Fruit fly (Drosophila melanogaster): Measurements from ENCODE around the gene sip2.

Gene sip2

DNA sequence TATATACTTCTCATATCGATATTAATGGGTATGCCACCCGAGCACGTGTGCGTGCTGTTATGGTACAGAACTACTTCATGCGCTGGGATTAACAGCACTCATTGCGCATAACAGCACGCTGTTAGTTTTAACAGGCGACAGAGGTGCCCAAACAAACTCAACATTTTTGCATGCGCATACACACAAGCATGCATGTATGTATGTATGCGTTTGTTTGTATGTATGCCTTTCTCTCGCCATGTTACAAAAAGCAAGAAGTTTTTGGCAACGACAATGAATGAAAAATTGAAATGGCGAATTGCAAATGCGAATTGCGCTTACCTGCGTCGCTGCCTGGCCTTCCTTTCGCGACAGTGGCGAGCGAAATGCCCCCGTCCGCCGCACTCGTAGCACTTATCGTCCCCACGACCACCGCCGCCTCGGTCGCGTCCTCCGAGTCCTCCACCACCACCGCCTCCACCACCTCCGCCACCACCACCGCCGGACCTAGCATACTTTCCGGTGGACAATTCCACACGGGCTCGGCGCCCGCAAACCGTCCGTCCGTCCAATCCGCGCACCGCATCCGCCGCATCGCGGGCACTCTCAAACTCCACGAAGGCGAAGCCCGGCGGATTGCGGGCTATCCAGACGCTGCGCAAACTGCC is 44.5 kb downstream of the sip2 start (continued):
- no peak for TF ChIP-seq HHEX (GFP tag; optimal IDR thresholded peaks at IDR 0.05)
- no peak for TF ChIP-seq CG12104 (GFP tag; optimal IDR thresholded peaks at IDR 0.05)
- TF ChIP-seq CG6765 (GFP tag; optimal IDR thresholded peaks at IDR 0.05) = no peak
- no peak for TF ChIP-seq CG6254 (GFP tag; optimal IDR thresholded peaks at IDR 0.05)
- TF ChIP-seq CG2202 (tag; optimal IDR thresholded peaks at IDR 0.05) = no peak
- no peak for TF ChIP-seq Sry-δ (GFP tag; optimal IDR thresholded peaks at IDR 0.05)
- TF ChIP-seq klu (GFP tag; IDR thresholded peaks at IDR 0.05) = no peak
- no peak for TF ChIP-seq gfzf (GFP tag; optimal IDR thresholded peaks at IDR 0.05)
- TF ChIP-seq Ptx1 (GFP tag; IDR thresholded peaks at IDR 0.05) = no peak
- no peak for TF ChIP-seq CG2120 (GFP tag; optimal IDR thresholded peaks at IDR 0.05)
- TF ChIP-seq Mrtf (GFP tag; IDR thresholded peaks at IDR 0.05) = no peak
- no peak for TF ChIP-seq ap (GFP tag; IDR thresholded peaks at IDR 0.05)
- no peak for TF ChIP-seq repo (GFP tag; optimal IDR thresholded peaks at IDR 0.05)
- no peak for TF ChIP-seq z (GFP tag; IDR thresholded peaks at IDR 0.05)
- TF ChIP-seq CG4730 (GFP tag; IDR thresholded peaks at IDR 0.05) = no peak
- no peak for TF ChIP-seq Bdp1 (GFP tag; optimal IDR thresholded peaks at IDR 0.05)
- no peak for TF ChIP-seq CG18599 (GFP tag; optimal IDR thresholded peaks at IDR 0.05)
- peak; percentile 8 for TF ChIP-seq CG1233 (GFP tag; optimal IDR thresholded peaks at IDR 0.05)
- peak; percentile 22; the same call in 1 of the 3 replicates for TF ChIP-seq CG34422 (GFP tag; IDR thresholded peaks at IDR 0.05)
- TF ChIP-seq lab (GFP tag; optimal IDR thresholded peaks at IDR 0.05) = no peak
- TF ChIP-seq rib (GFP tag; IDR thresholded peaks at IDR 0.05) = peak; percentile 69; the same call in 1 of the 2 replicates
- no peak for TF ChIP-seq CG16813 (GFP tag; IDR thresholded peaks at IDR 0.05; ENCODE audit: partially characterized antibody)
- TF ChIP-seq Fer3 (tag; optimal IDR thresholded peaks at IDR 0.05) = no peak
- no peak for TF ChIP-seq CG15073 (GFP tag; optimal IDR thresholded peaks at IDR 0.05)
- TF ChIP-seq sob (GFP tag; IDR thresholded peaks at IDR 0.05) = no peak
- TF ChIP-seq CG1024 (GFP tag; IDR thresholded peaks at IDR 0.05) = no peak
- TF ChIP-seq Doc2 (GFP tag; IDR thresholded peaks at IDR 0.05) = no peak
- TF ChIP-seq CG7963 (GFP tag; IDR thresholded peaks at IDR 0.05; ENCODE audit: partially characterized antibody) = 0 out of 3 replicates have a peak, but pooled peaks have one; percentile 12
- TF ChIP-seq Deaf1 (tag; optimal IDR thresholded peaks at IDR 0.05) = no peak
- TF ChIP-seq btn (GFP tag; optimal IDR thresholded peaks at IDR 0.05) = no peak
- TF ChIP-seq Jarid2 (GFP tag; optimal IDR thresholded peaks at IDR 0.05) = no peak
- no peak for TF ChIP-seq fd96Cb (tag; optimal IDR thresholded peaks at IDR 0.05)
- no peak; the same call in 2 of the 3 replicates for TF ChIP-seq CG17361 (GFP tag; IDR thresholded peaks at IDR 0.05)
- no peak for TF ChIP-seq CG15514 (GFP tag; optimal IDR thresholded peaks at IDR 0.05)
- TF ChIP-seq CG18262 (tag; optimal IDR thresholded peaks at IDR 0.05) = peak; percentile 48
- TF ChIP-seq CG3726 (GFP tag; IDR thresholded peaks at IDR 0.05) = no peak
- TF ChIP-seq tgo (GFP tag; IDR thresholded peaks at IDR 0.05) = no peak
- TF ChIP-seq CG15479 (GFP tag; optimal IDR thresholded peaks at IDR 0.05) = peak; percentile 63
- no peak for TF ChIP-seq CG31388 (GFP tag; optimal IDR thresholded peaks at IDR 0.05)
- TF ChIP-seq en (GFP tag; optimal IDR thresholded peaks at IDR 0.05) = no peak
- no peak for TF ChIP-seq org-1 (GFP tag; optimal IDR thresholded peaks at IDR 0.05)
- no peak for TF ChIP-seq zfh1 (GFP tag; IDR thresholded peaks at IDR 0.05)
- no peak for TF ChIP-seq Dip3 (GFP tag; optimal IDR thresholded peaks at IDR 0.05)
- TF ChIP-seq CG2678 (tag; optimal IDR thresholded peaks at IDR 0.05) = peak; percentile 39
- peak; percentile 27; the same call in 1 of the 2 replicates for TF ChIP-seq tna (GFP tag; IDR thresholded peaks at IDR 0.05; ENCODE audit: partially characterized antibody)
- TF ChIP-seq CG42726 (GFP tag; IDR thresholded peaks at IDR 0.05; ENCODE audit: partially characterized antibody) = no peak
- no peak for TF ChIP-seq Dek (tag; optimal IDR thresholded peaks at IDR 0.05)
- TF ChIP-seq cad (GFP tag; optimal IDR thresholded peaks at IDR 0.05) = no peak
- no peak for TF ChIP-seq CG1792 (GFP tag; optimal IDR thresholded peaks at IDR 0.05)
- TF ChIP-seq phol (tag; optimal IDR thresholded peaks at IDR 0.05) = no peak

All from whole organism, embryonic.